Fruit fly (Drosophila melanogaster) whole organism, pupa: Measurements from ENCODE around the gene CG11885.
A peak's percentile ranks its signal among the peaks of the same experiment; 100 is the strongest.

Experiments
- CG12605 ChIP-seq: fragments of 200-800 bp; sonication (Bioruptor generic); IDR thresholded peaks from 2 replicates; pipeline ENCODE4 v1.3.6; 2022; ENCODE audit warnings: missing biosample characterization, missing genetic modification characterization
- CG13204 ChIP-seq: fragments of 200-800 bp; sonication (Bioruptor generic); optimal IDR thresholded peaks from 2 replicates; lab custom pipeline; 2018; ENCODE audit warnings: missing biosample characterization, mild to moderate bottlenecking, missing genetic modification characterization, moderate library complexity
- CG14655 ChIP-seq: fragments of 200-800 bp; sonication (Bioruptor generic); optimal IDR thresholded peaks from 3 replicates; lab custom pipeline; 2017; ENCODE audit warnings: mild to moderate bottlenecking, missing biosample characterization, missing genetic modification reagents, missing genetic modification characterization
- CG17806 ChIP-seq: fragments of 200-800 bp; sonication (Bioruptor generic); optimal IDR thresholded peaks from 2 replicates; lab custom pipeline; 2018; ENCODE audit warnings: missing biosample characterization, mild to moderate bottlenecking, missing genetic modification characterization, moderate library complexity
- CG32121 ChIP-seq: fragments of 200-800 bp; sonication (Bioruptor generic); IDR thresholded peaks from 2 replicates; pipeline ENCODE4 v1.3.6; 2022; ENCODE audit warnings: missing biosample characterization, missing genetic modification characterization
- CG34367 ChIP-seq: fragments of 200-800 bp; sonication (Bioruptor generic); optimal IDR thresholded peaks from 2 replicates; lab custom pipeline; 2018; ENCODE audit warnings: missing biosample characterization, mild to moderate bottlenecking, missing genetic modification characterization
- CG4496 ChIP-seq: fragments of 200-800 bp; sonication (Bioruptor generic); IDR thresholded peaks from 3 replicates; pipeline ENCODE4 v1.3.6; 2022; ENCODE audit warnings: missing biosample characterization, missing genetic modification characterization
- CG8159 ChIP-seq: fragments of 200-800 bp; sonication (Bioruptor generic); optimal IDR thresholded peaks from 3 replicates; lab custom pipeline; 2018; ENCODE audit warnings: missing biosample characterization, mild to moderate bottlenecking, missing genetic modification characterization, moderate library complexity
- D1 ChIP-seq: fragments of 200-800 bp; sonication (Bioruptor generic); optimal IDR thresholded peaks from 2 replicates; lab custom pipeline; 2018; ENCODE audit warnings: missing biosample characterization, mild to moderate bottlenecking, missing genetic modification characterization, moderate library complexity
- EcR ChIP-seq: fragments of 200-800 bp; sonication (Bioruptor generic); optimal IDR thresholded peaks from 3 replicates; lab custom pipeline; 2019; ENCODE audit warnings: missing biosample characterization, missing genetic modification characterization, mild to moderate bottlenecking, moderate library complexity, missing genetic modification reagents
- Ets98B ChIP-seq: fragments of 200-800 bp; sonication (Bioruptor generic); IDR thresholded peaks from 2 replicates; pipeline ENCODE4 v1.3.6; 2022; ENCODE audit warnings: missing biosample characterization, missing genetic modification characterization
- Pif1A ChIP-seq: fragments of 200-800 bp; sonication (Bioruptor generic); optimal IDR thresholded peaks from 3 replicates; lab custom pipeline; 2016; ENCODE audit warnings: missing biosample characterization, missing genetic modification characterization
- Pif1B ChIP-seq: fragments of 200-800 bp; sonication (Bioruptor generic); optimal IDR thresholded peaks from 3 replicates; lab custom pipeline; 2016; ENCODE audit warnings: missing biosample characterization, missing genetic modification characterization
- fd96Ca ChIP-seq: fragments of 200-800 bp; sonication (Bioruptor generic); IDR thresholded peaks from 3 replicates; pipeline ENCODE4 v1.3.6; 2022; ENCODE audit warnings: missing biosample characterization, missing genetic modification characterization
- rn ChIP-seq: fragments of 200-800 bp; sonication (Bioruptor generic); IDR thresholded peaks from 2 replicates; pipeline ENCODE4 v1.3.6; 2022; ENCODE audit warnings: missing biosample characterization, missing genetic modification characterization

CG11885 gene

dm6 chr2L:377780-378222 is 43.4 kb downstream of the CG11885 start, which contains the start of gene al:
al (plus strand) TSS chr2L:378112.
- TF ChIP-seq CG14655 (GFP tag; lab: Kevin White, UChicago) (no peak), CG8159 (tag; lab: Kevin White, UChicago) (no peak), CG12605 (GFP tag; lab: Robert Waterston, UW) (no peak), EcR (GFP tag; lab: Kevin White, UChicago) (peak; percentile 18), CG13204 (GFP tag; lab: Kevin White, UChicago) (no peak), rn (no peak), CG32121 (GFP tag; lab: Robert Waterston, UW) (peak; percentile 18; the same call in 1 of the 2 replicates), CG4496 (GFP tag; lab: Robert Waterston, UW) (0 out of 3 replicates have a peak, but pooled peaks have one; percentile 36), fd96Ca (GFP tag; lab: Robert Waterston, UW) (no peak), CG17806 (no peak), Pif1A (GFP tag; lab: Kevin White, UChicago) (no peak), D1 (no peak), Ets98B (GFP tag; lab: Robert Waterston, UW) (no peak), CG34367 (no peak)
- TF ChIP-seq, all 21 proteins: peak for 3

DNA sequence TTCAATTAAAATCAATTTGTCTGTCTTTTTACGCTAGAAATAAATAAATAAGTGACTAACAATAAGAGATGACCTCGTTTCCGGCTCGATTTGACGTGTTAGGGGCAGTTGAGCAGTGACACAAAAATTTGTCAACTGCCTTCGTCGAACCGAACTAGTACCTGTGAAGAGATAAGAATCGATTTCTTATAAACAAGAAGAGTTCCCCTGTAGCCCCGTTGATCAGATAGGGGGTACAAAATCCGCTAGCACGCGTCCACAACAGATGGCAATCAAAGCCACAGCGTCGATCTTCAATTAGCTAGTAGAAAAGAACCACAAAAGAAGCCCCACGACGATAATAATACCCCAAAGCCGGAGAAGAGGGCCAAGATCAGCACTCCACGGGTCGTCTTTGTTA is 49.5 kb downstream of the CG11885 start:
- TF ChIP-seq Pif1B = no peak
- no peak for TF ChIP-seq Ets98B (GFP tag; lab: Robert Waterston, UW)
- no peak for TF ChIP-seq Pif1A (GFP tag; lab: Kevin White, UChicago)
- TF ChIP-seq CG32121 (GFP tag; lab: Robert Waterston, UW) = no peak
- TF ChIP-seq CG8159 (tag; lab: Kevin White, UChicago) = no peak
- no peak for TF ChIP-seq fd96Ca (GFP tag; lab: Robert Waterston, UW)
- TF ChIP-seq CG17806 = no peak
